Worm (Caenorhabditis elegans) whole organism, L1 larva: ENCODE data around the gene glp-1.

Source experiments
- F16B12.6 ChIP-seq: fragments of 150-350 bp; optimal IDR thresholded peaks from 2 replicates; lab custom pipeline; 2014; ENCODE audit warnings: missing biosample characterization, missing genetic modification characterization
- aly-2 ChIP-seq: fragments of 150-350 bp; optimal IDR thresholded peaks from 2 replicates; lab custom pipeline; 2014; ENCODE audit warnings: missing biosample characterization, missing genetic modification characterization
- blmp-1 ChIP-seq: fragments of 150-350 bp; optimal IDR thresholded peaks from 2 replicates; lab custom pipeline; 2014; ENCODE audit warnings: missing biosample characterization, missing genetic modification characterization
- ceh-63 ChIP-seq: fragments of 200-800 bp; sonication (Bioruptor generic); optimal IDR thresholded peaks from 2 replicates; lab custom pipeline; 2018; ENCODE audit warnings: mild to moderate bottlenecking, missing genetic modification characterization, missing compliant biosample characterization
- ceh-8 ChIP-seq: fragments of 200-800 bp; sonication (Bioruptor generic); optimal IDR thresholded peaks from 2 replicates; lab custom pipeline; 2018; ENCODE audit warnings: mild to moderate bottlenecking, missing genetic modification characterization, moderate library complexity, missing compliant biosample characterization
- ceh-82 ChIP-seq, 3 experiments: fragments of 150-350 bp in 1 of 3; sonication (generic microtip) in 2 of 3; optimal IDR thresholded peaks; 2 replicates each; lab custom pipeline; 2014 to 2017; ENCODE audit warnings: missing biosample characterization in 3 of 3, missing genetic modification characterization in 3 of 3
- ceh-90 ChIP-seq: sonication (generic microtip); optimal IDR thresholded peaks from 2 replicates; lab custom pipeline; 2016; ENCODE audit warnings: missing genetic modification characterization, missing compliant biosample characterization
- ces-1 ChIP-seq: fragments of 150-350 bp; optimal IDR thresholded peaks from 2 replicates; lab custom pipeline; 2014; ENCODE audit warnings: missing biosample characterization, missing genetic modification reagents, missing genetic modification characterization
- efl-1 ChIP-seq, 4 experiments: fragments of 150-350 bp; optimal IDR thresholded peaks in 3 of 4; peaks in 1 of 4; 1 replicate in 1 of 4; 2 replicates in 3 of 4; lab custom pipeline; 2014; ENCODE audit warnings: missing biosample characterization in 2 of 4, missing genetic modification characterization in 2 of 4, missing genetic modification reagents in 2 of 4
- egl-13 ChIP-seq: sonication (generic microtip); optimal IDR thresholded peaks from 2 replicates; lab custom pipeline; 2016; ENCODE audit warnings: missing genotype, missing genetic modification reagents, missing genetic modification characterization, missing compliant biosample characterization
- egl-27 ChIP-seq, 2 experiments: fragments of 150-350 bp in 1 of 2; sonication (generic microtip); optimal IDR thresholded peaks; 3 replicates each; lab custom pipeline; 2017 to 2018; ENCODE audit warnings: missing biosample characterization in 2 of 2, missing genetic modification characterization in 2 of 2, missing genetic modification reagents in 2 of 2
- elt-3 ChIP-seq, 6 experiments: fragments of 150-350 bp in 1 of 6; sonication (generic microtip); optimal IDR thresholded peaks; 2 replicates each; lab custom pipeline; 2017 to 2018; ENCODE audit warnings: missing biosample characterization in 6 of 6, missing genetic modification characterization in 6 of 6, inconsistent platforms in 1 of 6
- fkh-10 ChIP-seq: sonication (generic microtip); optimal IDR thresholded peaks from 2 replicates; lab custom pipeline; 2017; ENCODE audit warnings: missing biosample characterization, missing genetic modification reagents, missing genetic modification characterization
- fkh-4 ChIP-seq: sonication (generic microtip); optimal IDR thresholded peaks from 2 replicates; lab custom pipeline; 2016; ENCODE audit warnings: missing compliant biosample characterization, missing genetic modification characterization, borderline replicate concordance
- fos-1 ChIP-seq: fragments of 150-350 bp; optimal IDR thresholded peaks from 2 replicates; lab custom pipeline; 2014; ENCODE audit warnings: missing biosample characterization, missing genetic modification characterization
- grh-1 ChIP-seq: fragments of 200-800 bp; sonication (Bioruptor generic); IDR thresholded peaks from 2 replicates; pipeline ENCODE4 v1.3.6; 2022; ENCODE audit warnings: missing genetic modification reagents, missing genetic modification characterization, missing compliant biosample characterization
- hlh-17 ChIP-seq: fragments of 200-800 bp; sonication (Bioruptor generic); optimal IDR thresholded peaks from 2 replicates; lab custom pipeline; 2018; ENCODE audit warnings: missing genetic modification characterization, mild to moderate bottlenecking, missing compliant biosample characterization, moderate library complexity, borderline replicate concordance
- isw-1 ChIP-seq: fragments of 200-800 bp; sonication (Bioruptor generic); IDR thresholded peaks from 2 replicates; pipeline ENCODE4 v1.3.6; 2022; ENCODE audit warnings: missing genetic modification characterization, missing compliant biosample characterization
- lin-13 ChIP-seq: fragments of 150-350 bp; optimal IDR thresholded peaks from 2 replicates; lab custom pipeline; 2014; ENCODE audit warnings: missing biosample characterization, missing genetic modification reagents, missing genetic modification characterization
- lin-14 ChIP-seq: fragments of 200-800 bp; sonication (Bioruptor generic); optimal IDR thresholded peaks from 2 replicates; lab custom pipeline; 2018; ENCODE audit warnings: mild to moderate bottlenecking, missing genetic modification characterization, moderate library complexity, missing compliant biosample characterization
- lin-15B ChIP-seq: fragments of 150-350 bp; sonication (generic microtip); optimal IDR thresholded peaks from 3 replicates; lab custom pipeline; 2014; ENCODE audit warnings: missing biosample characterization, missing genetic modification characterization
- lin-39 ChIP-seq: fragments of 150-350 bp; optimal IDR thresholded peaks from 2 replicates; lab custom pipeline; 2014; ENCODE audit warnings: missing biosample characterization, missing genetic modification reagents, missing genetic modification characterization
- mab-9 ChIP-seq: fragments of 200-800 bp; sonication (Bioruptor generic); IDR thresholded peaks from 2 replicates; pipeline ENCODE4 v1.3.6; 2022; ENCODE audit warnings: missing genetic modification reagents, missing genetic modification characterization, missing compliant biosample characterization
- mep-1 ChIP-seq: fragments of 150-350 bp; optimal IDR thresholded peaks from 2 replicates; lab custom pipeline; 2014; ENCODE audit warnings: missing biosample characterization, missing genetic modification characterization
- nhr-11 ChIP-seq: fragments of 150-350 bp; optimal IDR thresholded peaks from 2 replicates; lab custom pipeline; 2014; ENCODE audit warnings: missing biosample characterization, missing genetic modification characterization
- nhr-28 ChIP-seq: fragments of 150-350 bp; optimal IDR thresholded peaks from 2 replicates; lab custom pipeline; 2014; ENCODE audit warnings: missing biosample characterization, missing genetic modification characterization
- nhr-71 ChIP-seq: sonication (generic microtip); optimal IDR thresholded peaks from 2 replicates; lab custom pipeline; 2016; ENCODE audit warnings: mild to moderate bottlenecking, missing genetic modification characterization, moderate library complexity, missing compliant biosample characterization
- nhr-84 ChIP-seq: sonication (generic microtip); optimal IDR thresholded peaks from 2 replicates; lab custom pipeline; 2017; ENCODE audit warnings: missing biosample characterization, missing genetic modification characterization
- nhr-90 ChIP-seq: sonication (generic microtip); optimal IDR thresholded peaks from 2 replicates; lab custom pipeline; 2016; ENCODE audit warnings: mild to moderate bottlenecking, missing genetic modification characterization, missing compliant biosample characterization; ENCODE audit not compliant: poor library complexity
- pax-3 ChIP-seq: fragments of 200-800 bp; sonication (Bioruptor generic); optimal IDR thresholded peaks from 2 replicates; lab custom pipeline; 2018; ENCODE audit warnings: mild to moderate bottlenecking, missing genetic modification characterization, moderate library complexity, missing compliant biosample characterization
- pqm-1 ChIP-seq: sonication (generic microtip); optimal IDR thresholded peaks from 3 replicates; lab custom pipeline; 2017; ENCODE audit warnings: missing biosample characterization, missing genetic modification characterization
- snpc-4 ChIP-seq: fragments of 150-350 bp; optimal IDR thresholded peaks from 2 replicates; lab custom pipeline; 2014; ENCODE audit warnings: missing biosample characterization, missing genetic modification characterization
- sup-37 ChIP-seq: fragments of 200-800 bp; sonication (Bioruptor generic); optimal IDR thresholded peaks from 2 replicates; lab custom pipeline; 2018; ENCODE audit warnings: mild to moderate bottlenecking, missing genetic modification characterization, missing compliant biosample characterization
- swsn-7 ChIP-seq: sonication (generic microtip); optimal IDR thresholded peaks from 2 replicates; lab custom pipeline; 2016; ENCODE audit warnings: missing genetic modification characterization, missing compliant biosample characterization
- tlp-1 ChIP-seq: fragments of 150-350 bp; optimal IDR thresholded peaks from 2 replicates; lab custom pipeline; 2014; ENCODE audit warnings: missing biosample characterization, missing genetic modification characterization
- unc-130 ChIP-seq: fragments of 150-350 bp; optimal IDR thresholded peaks from 2 replicates; lab custom pipeline; 2017; ENCODE audit warnings: missing biosample characterization, missing genetic modification characterization, inconsistent platforms
- unc-30 ChIP-seq: sonication (generic microtip); optimal IDR thresholded peaks from 2 replicates; lab custom pipeline; 2017; ENCODE audit warnings: missing biosample characterization, missing genetic modification characterization
- unc-62 ChIP-seq: fragments of 150-350 bp; optimal IDR thresholded peaks from 2 replicates; lab custom pipeline; 2014; ENCODE audit warnings: missing biosample characterization, missing genetic modification reagents, missing genetic modification characterization
- unc-98 ChIP-seq: fragments of 200-800 bp; sonication (Bioruptor generic); IDR thresholded peaks from 2 replicates; pipeline ENCODE4 v1.3.6; 2022; ENCODE audit warnings: missing genetic modification characterization, missing compliant biosample characterization
- xbp-1 ChIP-seq: sonication (generic microtip); optimal IDR thresholded peaks from 2 replicates; lab custom pipeline; 2016; ENCODE audit warnings: missing genetic modification characterization, missing compliant biosample characterization

The glp-1 gene

ce11 chrIII:9091392-9092291 lies at the start of gene glp-1:
Gene glp-1, plus strand, starts transcription at chrIII:9092241.
- TF ChIP-seq nhr-84 (tag; lab: Kevin White, UChicago) (no peak), blmp-1 (tag; lab: Kevin White, UChicago) (peak; percentile 68)

DNA sequence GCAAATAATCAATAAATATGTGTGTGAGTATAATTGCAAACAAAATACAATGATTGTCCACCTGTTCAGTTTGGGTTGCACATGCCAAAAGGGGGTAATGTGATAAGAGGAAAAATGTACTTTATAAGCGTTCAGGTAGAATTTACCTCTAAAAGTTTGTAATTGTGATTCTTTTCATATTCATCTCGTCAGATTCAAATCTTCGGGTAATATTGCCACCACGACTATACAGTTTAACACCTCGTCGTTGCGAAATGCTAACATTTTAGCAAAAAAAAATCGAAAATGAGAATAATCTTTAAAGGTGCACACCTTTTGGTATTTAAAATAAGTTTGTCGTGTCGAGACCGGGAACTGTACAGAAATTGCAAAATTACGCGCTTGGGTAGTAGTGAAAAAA lies 48.8 kb upstream of the glp-1 start, which contains the start of gene nac-2:
Gene nac-2 (minus strand): TSS at position 101 of the 400 bp plus-strand sequence.
- no peak for TF ChIP-seq nhr-11 (tag; lab: Kevin White, UChicago)
- TF ChIP-seq nhr-90, result no peak
- no peak for TF ChIP-seq egl-13 (tag; lab: Kevin White, UChicago)
- TF ChIP-seq elt-3 (tag; optimal IDR thresholded peaks at IDR 0.05; lab: Kevin White, UChicago), result no peak
- no peak for TF ChIP-seq unc-62
- no peak for TF ChIP-seq aly-2 (tag; lab: Kevin White, UChicago)
- TF ChIP-seq ceh-8 (GFP tag; lab: Kevin White, UChicago), result no peak
- TF ChIP-seq ceh-90 (tag; lab: Kevin White, UChicago), result no peak
- TF ChIP-seq snpc-4 (tag; lab: Kevin White, UChicago), result no peak

DNA sequence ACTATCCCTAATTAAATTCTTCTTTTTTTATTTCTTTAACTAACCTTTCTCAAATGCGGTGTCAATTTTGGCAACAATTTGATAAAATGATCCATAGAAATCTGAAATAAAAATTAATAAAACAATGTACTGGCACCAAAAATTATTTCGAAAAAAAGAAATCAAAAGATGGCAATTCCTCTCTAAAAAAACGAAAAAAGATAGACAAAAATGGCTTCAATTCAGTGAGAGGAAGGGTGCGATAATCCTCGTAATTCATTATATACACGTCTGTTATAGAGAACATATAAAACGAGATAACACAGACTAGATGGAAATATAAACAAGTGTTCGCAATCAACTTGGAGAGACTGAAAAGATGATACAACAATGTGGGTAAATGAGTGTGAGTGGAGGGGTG lies 46.2 kb upstream of the glp-1 start, which contains the start of gene R107.2:
Gene R107.2 (minus strand): TSS at position 101 of the 400 bp plus-strand sequence.
- no peak for TF ChIP-seq fos-1
- no peak for TF ChIP-seq lin-13 (GFP tag; lab: Kevin White, UChicago)
- no peak for TF ChIP-seq egl-13 (tag; lab: Kevin White, UChicago)

DNA sequence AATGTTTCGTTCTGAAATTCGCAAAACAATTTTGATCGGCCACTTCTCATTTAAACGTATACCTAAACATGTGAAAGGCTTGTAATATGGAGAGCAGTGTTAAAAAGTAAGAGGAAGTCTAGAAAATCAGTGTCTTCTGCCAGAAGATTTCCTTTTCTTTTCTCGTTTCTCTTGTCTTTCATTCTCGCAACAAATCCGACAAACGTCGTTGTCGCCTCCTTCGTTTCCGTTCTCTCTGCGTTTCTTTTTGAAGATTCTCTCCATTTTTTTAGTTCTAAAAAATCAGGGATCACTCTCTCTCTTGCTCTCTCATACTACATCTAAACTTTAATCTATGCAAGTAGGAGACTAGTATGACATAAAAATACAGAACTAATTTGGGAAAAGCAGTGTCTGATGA lies 44.8 kb upstream of the glp-1 start:
- TF ChIP-seq pax-3 (tag; lab: Kevin White, UChicago) (no peak), fkh-10 (GFP tag; lab: Kevin White, UChicago) (peak; percentile 57)

DNA sequence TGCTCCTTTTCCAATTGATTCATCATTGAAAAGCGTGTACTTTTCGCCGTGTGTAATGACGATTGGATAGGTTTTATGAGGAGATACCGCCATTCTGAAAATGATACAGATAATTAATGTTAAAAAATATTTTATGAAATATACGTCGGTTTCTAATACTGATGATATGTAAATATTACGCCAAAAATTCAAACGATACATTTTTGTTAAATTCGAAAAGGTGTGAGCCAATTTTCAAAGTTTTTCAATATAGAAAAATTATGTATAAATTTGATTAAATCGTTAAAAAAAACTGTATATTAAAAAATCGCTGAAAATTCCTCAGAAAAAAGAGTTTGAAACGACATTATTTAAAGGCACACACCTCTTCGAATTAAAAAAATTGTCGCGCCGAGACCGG lies 41.4 kb upstream of the glp-1 start, which contains the start of gene ikke-1:
Gene ikke-1 (minus strand): TSS at position 101 of the 400 bp plus-strand sequence.
- TF ChIP-seq mep-1 (tag; lab: Kevin White, UChicago) (no peak), unc-98 (no peak), ceh-63 (no peak), fkh-4 (no peak), pax-3 (tag; lab: Kevin White, UChicago) (no peak), lin-14 (GFP tag; lab: Kevin White, UChicago) (no peak), grh-1 (no peak), F16B12.6 (no peak), ceh-82 (tag; optimal IDR thresholded peaks at IDR 0.05; lab: Kevin White, UChicago) (no peak), nhr-28 (tag; lab: Kevin White, UChicago) (no peak), nhr-71 (no peak), unc-30 (tag; lab: Kevin White, UChicago) (no peak)

- TF ChIP-seq egl-27 (tag; optimal IDR thresholded peaks at IDR 0.05; lab: Kevin White, UChicago) (peak in 1 of 2 experiments; percentile 17), nhr-28 (tag; lab: Kevin White, UChicago) (no peak), egl-13 (tag; lab: Kevin White, UChicago) (no peak), tlp-1 (tag; lab: Kevin White, UChicago) (no peak), ces-1 (GFP tag; lab: Kevin White, UChicago) (no peak), unc-130 (tag; lab: Kevin White, UChicago) (no peak), swsn-7 (tag; lab: Kevin White, UChicago) (peak; percentile 84), nhr-90 (peak; percentile 70), isw-1 (GFP tag; lab: Robert Waterston, UW) (peak; percentile 45), xbp-1 (peak; percentile 64), lin-39 (tag; lab: Kevin White, UChicago) (no peak), sup-37 (GFP tag; lab: Kevin White, UChicago) (no peak), ceh-90 (tag; lab: Kevin White, UChicago) (no peak), hlh-17 (GFP tag; lab: Kevin White, UChicago) (no peak), ceh-82 (tag; optimal IDR thresholded peaks at IDR 0.05; lab: Kevin White, UChicago) (peak in 1 of 3 experiments; percentile 58), mab-9 (GFP tag; lab: Robert Waterston, UW) (peak; percentile 80), efl-1 (optimal IDR thresholded peaks at IDR 0.05; lab: Kevin White, UChicago) (peak; percentile 46 to 66), efl-1 (GFP tag; optimal IDR thresholded peaks at IDR 0.05 in 1 of 2; lab: Kevin White, UChicago) (peak; percentile 53 to 95), pqm-1 (tag; lab: Kevin White, UChicago) (no peak), lin-15B (tag; lab: Kevin White, UChicago) (peak; percentile 23)
These were observed 40.9 kb upstream of the glp-1 start for ce11 chrIII:9051119-9051597.
